Fruit fly (Drosophila melanogaster) whole organism, prepupa: ENCODE results near the gene CG14089.

Experiments used
- CG10631 ChIP-seq: fragments of 200-800 bp; sonication (Bioruptor generic); optimal IDR thresholded peaks from 2 replicates; lab custom pipeline; 2016; ENCODE audit warnings: missing biosample characterization, missing genetic modification characterization
- CG10669 ChIP-seq: fragments of 200-800 bp; sonication (Bioruptor generic); optimal IDR thresholded peaks from 3 replicates; lab custom pipeline; 2018; ENCODE audit warnings: missing biosample characterization, mild to moderate bottlenecking, missing genetic modification characterization, moderate library complexity
- CG11762 ChIP-seq: fragments of 200-800 bp; sonication (Bioruptor generic); optimal IDR thresholded peaks from 3 replicates; lab custom pipeline; 2016; ENCODE audit warnings: missing biosample characterization, missing genetic modification characterization; ENCODE audit not compliant: insufficient read depth
- CG11902 ChIP-seq: fragments of 200-800 bp; sonication (Bioruptor generic); optimal IDR thresholded peaks from 3 replicates; lab custom pipeline; 2016; ENCODE audit warnings: missing biosample characterization, missing genetic modification characterization
- CG15336 ChIP-seq: fragments of 200-800 bp; sonication (Bioruptor generic); IDR thresholded peaks from 2 replicates; pipeline ENCODE4 v1.3.6; 2022; ENCODE audit warnings: missing biosample characterization, missing genetic modification characterization
- CG1621 ChIP-seq: fragments of 200-800 bp; sonication (Bioruptor generic); optimal IDR thresholded peaks from 3 replicates; lab custom pipeline; 2018; ENCODE audit warnings: missing biosample characterization, mild to moderate bottlenecking, missing genetic modification characterization
- CG3032 ChIP-seq: fragments of 200-800 bp; optimal IDR thresholded peaks from 2 replicates; lab custom pipeline; 2019; ENCODE audit warnings: missing biosample characterization, mild to moderate bottlenecking, missing genetic modification characterization, moderate library complexity
- CG31627 ChIP-seq: fragments of 200-800 bp; sonication (Bioruptor generic); optimal IDR thresholded peaks from 3 replicates; lab custom pipeline; 2016; ENCODE audit warnings: missing biosample characterization, missing genetic modification characterization
- CG34406 ChIP-seq: fragments of 200-800 bp; sonication (Bioruptor generic); optimal IDR thresholded peaks from 3 replicates; lab custom pipeline; 2016; ENCODE audit warnings: missing biosample characterization, missing genetic modification characterization
- CG4318 ChIP-seq: fragments of 200-800 bp; sonication (Bioruptor generic); optimal IDR thresholded peaks from 3 replicates; lab custom pipeline; 2017; ENCODE audit warnings: missing biosample characterization, mild to moderate bottlenecking, missing genetic modification characterization
- CG6276 ChIP-seq: fragments of 200-800 bp; sonication (Bioruptor generic); optimal IDR thresholded peaks from 2 replicates; lab custom pipeline; 2017; ENCODE audit warnings: missing biosample characterization, mild to moderate bottlenecking, missing genetic modification characterization
- CG6808 ChIP-seq: fragments of 200-800 bp; sonication (Bioruptor generic); optimal IDR thresholded peaks from 3 replicates; lab custom pipeline; 2017; ENCODE audit warnings: missing biosample characterization, missing genetic modification characterization, mild to moderate bottlenecking, moderate library complexity, missing genetic modification reagents
- CG6854 ChIP-seq: fragments of 200-800 bp; sonication (Bioruptor generic); optimal IDR thresholded peaks from 2 replicates; lab custom pipeline; 2017; ENCODE audit warnings: missing biosample characterization, mild to moderate bottlenecking, missing genetic modification characterization
- CG8119 ChIP-seq: fragments of 200-800 bp; sonication (Bioruptor generic); IDR thresholded peaks from 3 replicates; pipeline ENCODE4 v1.3.6; 2022; ENCODE audit warnings: missing biosample characterization, missing genetic modification characterization
- CG8632 ChIP-seq: fragments of 200-800 bp; sonication (Bioruptor generic); optimal IDR thresholded peaks from 3 replicates; lab custom pipeline; 2016; ENCODE audit warnings: missing biosample characterization, missing genetic modification characterization
- Eip75B ChIP-seq: fragments of 200-800 bp; sonication (Bioruptor generic); optimal IDR thresholded peaks from 3 replicates; lab custom pipeline; 2016; ENCODE audit warnings: missing biosample characterization, missing genetic modification characterization
- Eip78C ChIP-seq: fragments of 200-800 bp; sonication (Bioruptor generic); peaks from one replicate; lab custom pipeline; 2016; ENCODE audit warnings: missing biosample characterization, missing genetic modification characterization
- Eip93F ChIP-seq: fragments of 200-800 bp; sonication (Bioruptor generic); optimal IDR thresholded peaks from 2 replicates; lab custom pipeline; 2016; ENCODE audit warnings: missing biosample characterization, mild to moderate bottlenecking, missing genetic modification characterization
- Ets96B ChIP-seq: fragments of 200-800 bp; optimal IDR thresholded peaks from 2 replicates; lab custom pipeline; 2019; ENCODE audit warnings: missing biosample characterization, mild to moderate bottlenecking, missing genetic modification characterization, moderate library complexity
- Gug ChIP-seq: fragments of 200-800 bp; sonication (Bioruptor generic); IDR thresholded peaks from 2 replicates; pipeline ENCODE4 v1.3.6; 2022; ENCODE audit warnings: missing biosample characterization, missing genetic modification characterization
- Hr38 ChIP-seq: sonication (Bioruptor generic); optimal IDR thresholded peaks from 2 replicates; lab custom pipeline; 2016; ENCODE audit warnings: missing biosample characterization, missing genetic modification characterization
- Hr39 ChIP-seq: fragments of 200-800 bp; sonication (Bioruptor generic); optimal IDR thresholded peaks from 2 replicates; lab custom pipeline; 2016; ENCODE audit warnings: missing biosample characterization, missing genetic modification characterization
- Met ChIP-seq: fragments of 200-800 bp; sonication (Bioruptor generic); optimal IDR thresholded peaks from 3 replicates; lab custom pipeline; 2016; ENCODE audit warnings: missing biosample characterization, missing genetic modification characterization
- OdsH ChIP-seq: fragments of 200-800 bp; sonication (Bioruptor generic); optimal IDR thresholded peaks from 3 replicates; lab custom pipeline; 2016; ENCODE audit warnings: missing biosample characterization, missing genetic modification characterization
- Smox ChIP-seq: fragments of 200-800 bp; sonication (Bioruptor generic); optimal IDR thresholded peaks from 3 replicates; lab custom pipeline; 2016; ENCODE audit warnings: missing biosample characterization, missing genetic modification characterization
- Sox102F ChIP-seq: fragments of 200-800 bp; sonication (Bioruptor generic); optimal IDR thresholded peaks from 2 replicates; lab custom pipeline; 2016; ENCODE audit warnings: missing biosample characterization, mild to moderate bottlenecking, missing genetic modification characterization
- Sox14 ChIP-seq: fragments of 200-800 bp; sonication (Bioruptor generic); optimal IDR thresholded peaks from 3 replicates; lab custom pipeline; 2016; ENCODE audit warnings: missing biosample characterization, missing genetic modification characterization
- Sox15 ChIP-seq: fragments of 200-800 bp; sonication (Bioruptor generic); optimal IDR thresholded peaks from 3 replicates; lab custom pipeline; 2016; ENCODE audit warnings: missing biosample characterization, missing genetic modification characterization
- achi ChIP-seq: fragments of 200-800 bp; sonication (Bioruptor generic); optimal IDR thresholded peaks from 3 replicates; lab custom pipeline; 2016; ENCODE audit warnings: missing biosample characterization, missing genetic modification characterization
- acj6 ChIP-seq: fragments of 200-800 bp; sonication (Bioruptor generic); optimal IDR thresholded peaks from 3 replicates; lab custom pipeline; 2016; ENCODE audit warnings: missing biosample characterization, missing genetic modification characterization
- dsx ChIP-seq: fragments of 200-800 bp; optimal IDR thresholded peaks from 3 replicates; lab custom pipeline; 2019; ENCODE audit warnings: missing biosample characterization, mild to moderate bottlenecking, missing genetic modification characterization, moderate library complexity; ENCODE audit not compliant: poor library complexity, severe bottlenecking
- fd59A ChIP-seq: fragments of 200-800 bp; sonication (Bioruptor generic); optimal IDR thresholded peaks from 2 replicates; lab custom pipeline; 2017; ENCODE audit warnings: missing biosample characterization, mild to moderate bottlenecking, missing genetic modification characterization, missing genetic modification reagents
- fkh ChIP-seq: fragments of 200-800 bp; sonication (Bioruptor generic); optimal IDR thresholded peaks from 3 replicates; lab custom pipeline; 2017; ENCODE audit warnings: missing biosample characterization, mild to moderate bottlenecking, missing genetic modification characterization, moderate library complexity
- lz ChIP-seq: fragments of 200-800 bp; sonication (Bioruptor generic); optimal IDR thresholded peaks from 3 replicates; lab custom pipeline; 2016; ENCODE audit warnings: missing biosample characterization, missing genetic modification characterization
- net ChIP-seq: fragments of 200-800 bp; sonication (Bioruptor generic); optimal IDR thresholded peaks from 3 replicates; lab custom pipeline; 2016; ENCODE audit warnings: missing biosample characterization, missing genetic modification characterization
- spab ChIP-seq: fragments of 200-800 bp; sonication (Bioruptor generic); optimal IDR thresholded peaks from 2 replicates; lab custom pipeline; 2017; ENCODE audit warnings: missing biosample characterization, mild to moderate bottlenecking, missing genetic modification characterization, missing genetic modification reagents
- ss ChIP-seq, 2 experiments: fragments of 200-800 bp; sonication (Bioruptor generic); optimal IDR thresholded peaks; 2 replicates in 1 of 2; 3 replicates in 1 of 2; lab custom pipeline; 2017 to 2018; ENCODE audit warnings: mild to moderate bottlenecking in 2 of 2, missing biosample characterization in 2 of 2, missing genetic modification characterization in 2 of 2, moderate library complexity in 1 of 2
- topi ChIP-seq: fragments of 200-800 bp; sonication (Bioruptor generic); optimal IDR thresholded peaks from 3 replicates; lab custom pipeline; 2016; ENCODE audit warnings: missing biosample characterization, missing genetic modification characterization
- vri ChIP-seq: fragments of 200-800 bp; sonication (Bioruptor generic); optimal IDR thresholded peaks from 3 replicates; lab custom pipeline; 2016; ENCODE audit warnings: missing biosample characterization, mild to moderate bottlenecking, missing genetic modification characterization

Gene CG14089

DNA sequence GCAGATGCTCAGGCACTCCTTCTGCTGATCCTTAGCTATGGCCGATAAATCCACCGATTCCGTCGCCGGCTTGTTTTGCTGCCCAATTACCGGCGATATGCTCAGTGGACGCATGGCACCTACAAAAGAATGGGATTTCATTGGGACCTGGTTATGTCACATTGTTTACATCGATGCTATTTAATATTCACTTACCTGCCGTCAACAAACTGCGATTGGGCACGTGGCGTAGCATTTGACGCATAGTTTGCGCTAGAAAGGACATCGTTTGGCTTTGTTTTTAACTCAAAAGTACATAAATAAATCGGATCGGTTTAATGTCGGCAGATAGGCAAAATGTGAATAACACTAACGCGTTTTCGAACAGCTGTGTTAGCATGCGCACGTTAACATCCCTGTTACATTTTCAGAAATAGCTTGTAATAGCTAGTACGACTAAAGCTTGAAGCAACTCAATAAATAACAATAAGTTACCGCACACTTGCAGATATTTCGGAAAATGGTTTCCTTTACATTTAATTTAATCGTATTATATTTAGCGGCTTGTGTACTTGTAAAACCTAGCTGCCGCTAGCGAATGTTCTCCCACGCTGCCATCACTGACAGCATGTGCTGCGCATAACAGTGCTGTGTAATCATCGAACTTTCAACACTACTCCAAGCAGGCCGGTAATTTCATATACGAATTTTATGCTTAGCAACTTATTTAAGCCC is 25.7 kb downstream of the CG14089 start, which contains the start of the genes mRpL21 and rept (continued):
- TF ChIP-seq CG4318 (GFP tag; lab: Kevin White, UChicago) (no peak), Ets96B (tag; lab: Kevin White, UChicago) (peak; percentile 41), CG6854 (GFP tag; lab: Kevin White, UChicago) (no peak), OdsH (GFP tag; lab: Kevin White, UChicago) (peak; percentile 57), dsx (GFP tag; lab: Kevin White, UChicago) (no peak), Eip78C (GFP tag; lab: Kevin White, UChicago) (peak; percentile 85), CG11902 (GFP tag; lab: Kevin White, UChicago) (no peak), CG15336 (GFP tag; lab: Robert Waterston, UW) (peak; percentile 32; the same call in 1 of the 2 replicates), fd59A (GFP tag; lab: Kevin White, UChicago) (peak; percentile 17)

DNA sequence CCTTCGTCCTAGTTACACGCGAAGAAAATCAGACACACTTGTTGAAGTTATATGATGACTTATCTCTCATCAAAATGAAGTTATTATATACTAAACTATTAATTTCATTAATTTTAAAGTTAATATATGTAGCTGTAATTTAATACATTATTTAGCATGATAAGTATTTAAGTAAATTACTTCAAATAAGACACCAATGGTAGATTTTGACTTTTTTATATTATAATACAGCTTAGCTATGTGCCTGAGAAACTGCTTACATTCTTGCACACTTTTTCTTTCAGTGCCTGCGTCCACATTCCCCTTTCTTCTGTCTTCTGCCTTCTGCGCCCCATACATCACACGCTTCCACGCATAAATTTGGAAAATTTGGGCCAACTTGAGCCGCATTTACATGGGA is 29.0 kb downstream of the CG14089 start:
- TF ChIP-seq net (GFP tag; lab: Kevin White, UChicago) (no peak), fd59A (GFP tag; lab: Kevin White, UChicago) (no peak), CG8632 (GFP tag; lab: Kevin White, UChicago) (no peak), CG3032 (tag; lab: Kevin White, UChicago) (no peak), Eip93F (GFP tag; lab: Kevin White, UChicago) (no peak), topi (GFP tag; lab: Kevin White, UChicago) (no peak), CG6854 (GFP tag; lab: Kevin White, UChicago) (no peak), CG11902 (GFP tag; lab: Kevin White, UChicago) (no peak)

DNA sequence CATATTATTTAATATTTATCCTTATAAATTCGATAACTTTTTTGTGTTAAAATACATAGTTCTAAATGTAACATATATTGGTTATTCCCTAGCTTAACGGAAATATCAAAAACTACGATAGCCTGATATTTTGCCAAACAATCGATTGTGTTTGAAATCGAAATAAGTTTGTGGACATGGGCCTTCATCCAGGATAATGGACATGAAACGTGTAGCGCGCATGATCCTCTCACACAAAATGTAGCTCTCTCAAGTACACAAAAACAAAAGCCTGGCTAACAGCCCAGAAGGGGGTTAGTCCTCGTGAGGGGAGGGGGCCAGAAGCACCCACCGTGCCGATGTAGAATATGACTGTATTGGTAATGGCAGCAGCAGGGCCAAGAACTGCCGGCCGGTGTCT is 42.8 kb downstream of the CG14089 start:
- TF ChIP-seq CG6808 (GFP tag; lab: Kevin White, UChicago) (no peak), Hr39 (GFP tag; lab: Kevin White, UChicago) (no peak), fkh (no peak), Met (GFP tag; lab: Kevin White, UChicago) (no peak), CG1621 (tag; lab: Kevin White, UChicago) (no peak), CG10631 (GFP tag; lab: Kevin White, UChicago) (no peak), Sox14 (GFP tag; lab: Kevin White, UChicago) (no peak), CG6854 (GFP tag; lab: Kevin White, UChicago) (no peak), achi (no peak), CG4318 (GFP tag; lab: Kevin White, UChicago) (no peak), CG6276 (GFP tag; lab: Kevin White, UChicago) (no peak), CG34406 (GFP tag; lab: Kevin White, UChicago) (no peak), CG10669 (GFP tag; lab: Kevin White, UChicago) (no peak), net (GFP tag; lab: Kevin White, UChicago) (no peak), ss (GFP tag; optimal IDR thresholded peaks at IDR 0.05; lab: Kevin White, UChicago) (no peak), Smox (GFP tag; lab: Kevin White, UChicago) (no peak), CG8119 (GFP tag; lab: Robert Waterston, UW) (no peak), Ets96B (tag; lab: Kevin White, UChicago) (no peak)

DNA sequence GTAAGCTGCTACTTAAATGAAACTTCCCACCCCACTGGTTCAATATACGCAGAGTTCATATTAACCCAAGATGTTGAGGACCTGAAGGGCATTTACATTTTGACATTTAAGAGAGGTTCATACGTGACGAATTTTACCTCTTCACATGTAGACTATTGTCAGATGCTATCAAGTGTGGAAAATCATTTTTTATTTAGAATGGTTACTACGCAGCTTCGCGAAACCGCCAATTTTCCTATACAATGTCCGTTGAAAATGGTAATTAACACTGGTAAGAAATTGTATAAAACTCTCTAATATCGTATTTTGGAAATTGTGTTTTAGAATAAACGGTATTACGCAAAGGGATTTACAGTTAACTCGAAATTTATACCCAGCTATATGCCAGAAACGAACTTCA is 44.0 kb downstream of the CG14089 start:
- no peak for TF ChIP-seq Hr38 (GFP tag; lab: Kevin White, UChicago)
- TF ChIP-seq CG1621 (tag; lab: Kevin White, UChicago) = no peak
- no peak for TF ChIP-seq Sox102F (GFP tag; lab: Kevin White, UChicago)
- no peak for TF ChIP-seq CG31627 (GFP tag; lab: Kevin White, UChicago)
- TF ChIP-seq, all 60 proteins: peak for 0

DNA sequence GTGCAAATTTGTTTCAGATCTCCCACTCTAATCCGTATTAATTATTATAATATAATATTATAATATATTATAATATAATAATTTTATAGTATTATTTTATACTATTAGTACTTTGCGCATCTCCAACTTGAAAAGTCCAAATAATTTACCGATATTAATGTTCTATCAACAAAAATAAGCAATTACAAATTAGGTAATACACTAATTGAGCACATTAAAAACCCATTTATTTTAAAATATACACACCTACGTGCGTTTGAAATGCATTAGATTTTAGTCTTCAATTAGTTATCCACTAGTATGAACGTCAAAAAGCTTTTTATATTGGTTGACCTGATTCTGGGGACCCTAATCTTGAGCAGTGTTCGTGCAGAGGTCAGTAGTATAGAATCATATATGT is 44.5 kb downstream of the CG14089 start, which contains the start of gene CG33647:
TSS of gene CG33647 (plus strand) at position 301 of the 400 bp plus-strand sequence.
- TF ChIP-seq acj6 = no peak
- no peak for TF ChIP-seq vri
- no peak for TF ChIP-seq CG11762
- TF ChIP-seq Hr39 (GFP tag; lab: Kevin White, UChicago) = no peak
- TF ChIP-seq OdsH (GFP tag; lab: Kevin White, UChicago) = no peak
- no peak for TF ChIP-seq spab (GFP tag; lab: Kevin White, UChicago)
- TF ChIP-seq Gug (GFP tag; lab: Robert Waterston, UW) = no peak
- no peak for TF ChIP-seq lz (GFP tag; lab: Kevin White, UChicago)
- TF ChIP-seq Sox15 (GFP tag; lab: Kevin White, UChicago) = no peak
- TF ChIP-seq Eip75B (GFP tag; lab: Kevin White, UChicago) = no peak
- TF ChIP-seq CG10669 (GFP tag; lab: Kevin White, UChicago) = no peak
- no peak for TF ChIP-seq fkh
- no peak for TF ChIP-seq CG8119 (GFP tag; lab: Robert Waterston, UW)
- no peak for TF ChIP-seq CG31627 (GFP tag; lab: Kevin White, UChicago)
- no peak for TF ChIP-seq dsx (GFP tag; lab: Kevin White, UChicago)
- no peak for TF ChIP-seq achi
- no peak for TF ChIP-seq CG8632 (GFP tag; lab: Kevin White, UChicago)
